Fruit fly (Drosophila melanogaster): ENCODE data around the gene CG17906.

CG17906 gene

DNA sequence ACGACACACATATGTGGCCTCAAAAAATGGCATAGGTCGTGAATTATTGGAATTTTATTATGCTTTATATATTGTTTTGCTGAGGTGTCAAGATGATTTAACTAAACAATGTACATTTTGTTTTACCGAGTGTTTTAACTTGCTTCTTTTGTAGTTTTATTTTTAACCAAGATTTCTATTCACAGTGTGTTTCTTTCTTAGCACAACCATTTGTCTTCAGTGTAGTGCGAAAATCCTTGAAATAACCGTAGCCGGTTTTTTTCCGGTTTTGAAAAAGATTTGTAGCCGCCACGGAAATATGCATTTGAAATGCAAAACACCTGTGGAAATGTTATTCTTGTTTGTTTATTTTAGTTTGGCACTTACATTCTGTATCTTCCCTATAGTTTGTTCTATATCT is 37.0 kb upstream of the CG17906 start:
- no peak for TF ChIP-seq D1 (tag; optimal IDR thresholded peaks at IDR 0.05)
- TF ChIP-seq rn (GFP tag; IDR thresholded peaks at IDR 0.05), result no peak
- TF ChIP-seq Pif1B (GFP tag; optimal IDR thresholded peaks at IDR 0.05), result no peak
- TF ChIP-seq CG15710 (tag; optimal IDR thresholded peaks at IDR 0.05), result no peak
- TF ChIP-seq CG12605 (GFP tag; IDR thresholded peaks at IDR 0.05), result no peak
- TF ChIP-seq Snoo (tag; optimal IDR thresholded peaks at IDR 0.05), result no peak
- no peak for TF ChIP-seq CG14655 (GFP tag; optimal IDR thresholded peaks at IDR 0.05)
- TF ChIP-seq Ets98B (GFP tag; IDR thresholded peaks at IDR 0.05), result no peak
- no peak for TF ChIP-seq CG17806 (tag; optimal IDR thresholded peaks at IDR 0.05)
- TF ChIP-seq gl (tag; optimal IDR thresholded peaks at IDR 0.05), result no peak
- TF ChIP-seq CG34367 (tag; optimal IDR thresholded peaks at IDR 0.05), result no peak
- no peak for TF ChIP-seq Pif1A (GFP tag; optimal IDR thresholded peaks at IDR 0.05)

DNA sequence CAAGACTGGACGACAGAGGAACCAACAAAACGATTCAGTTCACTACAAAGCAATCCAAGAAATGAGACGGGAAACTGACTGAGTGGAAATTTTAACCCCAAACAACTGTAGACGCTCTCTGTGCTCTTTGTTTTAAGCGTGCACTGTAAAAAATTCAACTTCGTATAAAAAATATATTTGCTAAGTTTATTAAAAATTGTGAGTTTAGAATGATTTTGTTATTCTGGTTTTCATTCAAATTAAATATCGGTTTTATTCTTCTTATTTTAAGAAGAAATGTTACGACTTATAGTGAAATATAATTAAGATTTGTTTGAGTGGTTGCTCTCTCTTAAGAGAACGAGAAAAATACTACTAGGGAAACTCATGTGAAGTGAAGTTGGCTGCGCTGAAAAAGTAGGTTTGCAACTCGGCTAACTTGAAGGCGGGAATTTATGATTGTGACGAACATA is 36.1 kb upstream of the CG17906 start:
- TF ChIP-seq CG17806 (tag; optimal IDR thresholded peaks at IDR 0.05), result peak; percentile 85
- TF ChIP-seq CG9948 (tag; optimal IDR thresholded peaks at IDR 0.05), result peak; percentile 82
- peak; percentile 65; the same call in 1 of the 3 replicates for TF ChIP-seq fd96Ca (GFP tag; IDR thresholded peaks at IDR 0.05)
- peak; percentile 74 for TF ChIP-seq CG34367 (tag; optimal IDR thresholded peaks at IDR 0.05)
- peak; percentile 84 for TF ChIP-seq CG10348 (GFP tag; IDR thresholded peaks at IDR 0.05)
- peak; percentile 75 for TF ChIP-seq D1 (tag; optimal IDR thresholded peaks at IDR 0.05)
- peak; percentile 68 for TF ChIP-seq Pif1B (GFP tag; optimal IDR thresholded peaks at IDR 0.05)
- peak; percentile 85 for TF ChIP-seq CG8159 (tag; optimal IDR thresholded peaks at IDR 0.05)
- TF ChIP-seq rn (GFP tag; IDR thresholded peaks at IDR 0.05), result peak; percentile 93
- TF ChIP-seq CG8301 (tag; optimal IDR thresholded peaks at IDR 0.05), result peak; percentile 86
- TF ChIP-seq CG32121 (GFP tag; IDR thresholded peaks at IDR 0.05), result peak; percentile 97
- TF ChIP-seq EcR (GFP tag; optimal IDR thresholded peaks at IDR 0.05), result no peak
- TF ChIP-seq Ets98B (GFP tag; IDR thresholded peaks at IDR 0.05), result peak; percentile 95
- TF ChIP-seq gl (tag; optimal IDR thresholded peaks at IDR 0.05), result peak; percentile 46
- peak; percentile 81 for TF ChIP-seq CG15710 (tag; optimal IDR thresholded peaks at IDR 0.05)
- peak; percentile 86 for TF ChIP-seq CG14655 (GFP tag; optimal IDR thresholded peaks at IDR 0.05)
- TF ChIP-seq Pif1A (GFP tag; optimal IDR thresholded peaks at IDR 0.05), result peak; percentile 86
- TF ChIP-seq CG13204 (GFP tag; optimal IDR thresholded peaks at IDR 0.05), result no peak
- peak; percentile 96 for TF ChIP-seq CG12605 (GFP tag; IDR thresholded peaks at IDR 0.05)
- peak; percentile 88 for TF ChIP-seq Snoo (tag; optimal IDR thresholded peaks at IDR 0.05)
- peak; percentile 97 for TF ChIP-seq CG4496 (GFP tag; IDR thresholded peaks at IDR 0.05)

DNA sequence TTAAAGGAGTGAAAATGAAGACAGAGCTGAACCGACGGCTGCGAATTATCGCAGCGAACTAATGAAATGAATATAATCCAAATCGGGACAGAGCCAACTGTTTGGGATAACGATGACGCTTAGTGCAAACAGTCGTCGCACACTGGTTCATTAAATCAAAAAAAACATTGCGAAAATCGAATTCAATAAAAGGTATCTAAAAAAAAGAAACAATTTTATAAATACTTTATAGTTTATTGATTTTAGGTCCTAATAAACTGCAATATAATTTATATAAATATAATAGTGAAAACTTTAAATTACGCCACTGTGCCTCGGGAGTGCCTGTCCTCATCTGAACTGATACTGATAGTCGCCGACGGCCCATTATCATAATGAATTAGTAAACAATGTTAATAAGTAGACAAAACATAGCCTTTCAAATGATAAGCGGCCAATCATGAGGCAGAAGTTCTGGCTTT is 35.2 kb upstream of the CG17906 start, which contains the start of gene CG31886:
TSS of gene CG31886 (minus strand) at position 51 of the 461 bp plus-strand sequence.
- TF ChIP-seq fd96Ca (GFP tag; IDR thresholded peaks at IDR 0.05) (peak; percentile 72), CG14655 (GFP tag; optimal IDR thresholded peaks at IDR 0.05) (peak; percentile 72), CG13204 (GFP tag; optimal IDR thresholded peaks at IDR 0.05) (no peak), Pif1A (GFP tag; optimal IDR thresholded peaks at IDR 0.05) (peak; percentile 35), Pif1B (GFP tag; optimal IDR thresholded peaks at IDR 0.05) (peak; percentile 27), Ets98B (GFP tag; IDR thresholded peaks at IDR 0.05) (no peak; the same call in none of the 2 replicates)

DNA sequence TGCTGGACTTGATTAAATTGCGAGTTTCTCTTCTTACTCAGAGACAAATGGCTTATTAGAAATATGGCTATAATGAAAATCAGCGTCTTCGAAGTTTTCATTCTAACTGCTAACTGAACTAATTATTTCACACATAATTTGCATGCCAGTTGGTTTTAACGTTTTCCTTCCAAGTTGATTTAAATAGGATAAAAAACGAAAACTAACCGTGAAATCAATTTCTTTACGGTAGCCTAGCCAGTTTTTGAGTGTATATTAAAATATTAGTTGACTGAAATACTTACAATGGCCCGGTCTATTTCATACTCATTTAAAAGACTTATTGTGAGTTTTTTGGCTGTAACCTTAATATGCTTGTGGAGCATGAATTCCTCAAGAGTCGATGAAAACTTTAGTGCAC is 31.9 kb upstream of the CG17906 start, which contains the start of the genes CG9525 and CG32985:
TSS of gene CG9525 (minus strand) at position 101 of the 400 bp plus-strand sequence.
TSS of gene CG32985 (plus strand) at position 280 of the 400 bp plus-strand sequence.
- TF ChIP-seq D1 (tag; optimal IDR thresholded peaks at IDR 0.05), result no peak
- TF ChIP-seq CG8159 (tag; optimal IDR thresholded peaks at IDR 0.05), result no peak
- TF ChIP-seq CG17806 (tag; optimal IDR thresholded peaks at IDR 0.05), result no peak
- no peak for TF ChIP-seq CG32121 (GFP tag; IDR thresholded peaks at IDR 0.05)
- no peak for TF ChIP-seq CG10348 (GFP tag; IDR thresholded peaks at IDR 0.05)
- no peak for TF ChIP-seq fd96Ca (GFP tag; IDR thresholded peaks at IDR 0.05)

DNA sequence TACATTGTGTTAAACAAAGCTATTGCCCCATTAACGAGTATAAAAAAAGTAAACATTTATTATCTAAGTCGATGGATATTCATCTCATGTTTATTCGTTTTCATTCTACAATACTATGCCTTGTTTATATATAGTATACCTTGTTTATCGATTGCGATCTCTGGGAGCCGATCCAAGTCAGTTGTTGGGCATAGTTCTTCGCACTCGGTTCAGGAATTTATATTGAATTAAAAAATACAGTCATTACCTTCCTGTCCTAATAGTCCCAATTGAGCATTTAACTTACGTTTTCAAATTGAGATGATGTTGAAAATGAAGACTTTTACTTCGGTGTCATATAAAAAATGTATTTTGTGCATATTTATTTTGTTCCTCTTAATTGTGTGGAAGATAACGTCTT is 29.5 kb upstream of the CG17906 start, which contains the start of gene CG32984:
TSS of gene CG32984 (plus strand) at position 301 of the 400 bp plus-strand sequence.
- TF ChIP-seq fd96Ca (GFP tag; IDR thresholded peaks at IDR 0.05) (no peak), Ets98B (GFP tag; IDR thresholded peaks at IDR 0.05) (no peak), Pif1B (GFP tag; optimal IDR thresholded peaks at IDR 0.05) (no peak), CG34367 (tag; optimal IDR thresholded peaks at IDR 0.05) (no peak), CG9948 (tag; optimal IDR thresholded peaks at IDR 0.05) (no peak), D1 (tag; optimal IDR thresholded peaks at IDR 0.05) (no peak), CG14655 (GFP tag; optimal IDR thresholded peaks at IDR 0.05) (no peak), EcR (GFP tag; optimal IDR thresholded peaks at IDR 0.05) (no peak), CG8159 (tag; optimal IDR thresholded peaks at IDR 0.05) (no peak), CG8301 (tag; optimal IDR thresholded peaks at IDR 0.05) (no peak), CG15710 (tag; optimal IDR thresholded peaks at IDR 0.05) (no peak), Snoo (tag; optimal IDR thresholded peaks at IDR 0.05) (no peak)

DNA sequence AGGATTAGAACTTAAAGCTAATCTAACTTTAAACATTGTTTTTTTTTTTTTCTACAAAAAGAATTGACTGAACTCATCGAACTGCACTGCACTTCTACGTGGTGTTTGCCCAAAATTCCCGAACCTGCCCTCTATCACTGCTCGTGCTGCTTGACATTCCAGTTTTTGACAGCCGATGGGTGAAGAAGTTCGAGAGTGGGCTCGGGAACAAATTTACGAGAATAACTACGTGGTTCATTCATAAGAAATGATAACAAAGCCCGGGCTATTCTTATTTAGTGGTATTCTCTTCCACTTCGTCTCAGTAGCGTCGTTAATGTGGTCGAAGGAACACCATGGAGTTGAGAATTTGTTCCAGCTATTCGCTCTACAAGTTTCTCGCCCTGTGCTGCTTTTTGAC is 27.0 kb upstream of the CG17906 start, which contains the start of gene CG18088:
TSS of gene CG18088 (plus strand) at position 301 of the 400 bp plus-strand sequence.
- TF ChIP-seq CG15710 (tag; optimal IDR thresholded peaks at IDR 0.05) (no peak), CG9948 (tag; optimal IDR thresholded peaks at IDR 0.05) (no peak), CG8159 (tag; optimal IDR thresholded peaks at IDR 0.05) (no peak), Ets98B (GFP tag; IDR thresholded peaks at IDR 0.05) (no peak), fd96Ca (GFP tag; IDR thresholded peaks at IDR 0.05) (no peak), Pif1A (GFP tag; optimal IDR thresholded peaks at IDR 0.05) (no peak), EcR (GFP tag; optimal IDR thresholded peaks at IDR 0.05) (no peak), CG34367 (tag; optimal IDR thresholded peaks at IDR 0.05) (no peak), Pif1B (GFP tag; optimal IDR thresholded peaks at IDR 0.05) (no peak), CG17806 (tag; optimal IDR thresholded peaks at IDR 0.05) (no peak), Snoo (tag; optimal IDR thresholded peaks at IDR 0.05) (no peak), CG14655 (GFP tag; optimal IDR thresholded peaks at IDR 0.05) (no peak), CG13204 (GFP tag; optimal IDR thresholded peaks at IDR 0.05) (no peak), D1 (tag; optimal IDR thresholded peaks at IDR 0.05) (no peak), CG32121 (GFP tag; IDR thresholded peaks at IDR 0.05) (no peak), CG12605 (GFP tag; IDR thresholded peaks at IDR 0.05) (no peak), CG4496 (GFP tag; IDR thresholded peaks at IDR 0.05) (no peak), CG10348 (GFP tag; IDR thresholded peaks at IDR 0.05) (no peak), CG8301 (tag; optimal IDR thresholded peaks at IDR 0.05) (no peak)
